Worm (Caenorhabditis elegans) whole organism, young adult: ENCODE measurements around the gene icl-1.

Experiments
- B0336.3 ChIP-seq: fragments of 200-800 bp; sonication (Bioruptor generic); IDR thresholded peaks from 2 replicates; pipeline ENCODE4 v1.3.6; 2022; ENCODE audit warnings: missing genetic modification characterization, missing compliant biosample characterization
- C06A6.2 ChIP-seq: fragments of 200-800 bp; sonication (Bioruptor generic); conservative IDR thresholded peaks from 2 replicates; pipeline ENCODE4 v1.3.6; 2022; ENCODE audit warnings: missing genetic modification characterization, missing compliant biosample characterization
- D2030.7 ChIP-seq: fragments of 200-800 bp; sonication (Bioruptor generic); IDR thresholded peaks from 2 replicates; pipeline ENCODE4 v1.3.6; 2022; ENCODE audit warnings: missing genetic modification reagents, missing genetic modification characterization, missing compliant biosample characterization
- F23B12.7 ChIP-seq: sonication (generic microtip); optimal IDR thresholded peaks from 2 replicates; lab custom pipeline; 2017; ENCODE audit warnings: missing genetic modification characterization, mild to moderate bottlenecking, missing compliant biosample characterization, antibody characterized with exemption, moderate library complexity; ENCODE audit not compliant: insufficient read depth
- F33H1.4 ChIP-seq: fragments of 200-800 bp; sonication (Bioruptor generic); IDR thresholded peaks from 2 replicates; pipeline ENCODE4 v1.3.6; 2022; ENCODE audit warnings: missing genetic modification reagents, missing genetic modification characterization, missing compliant biosample characterization
- F57C9.4 ChIP-seq: sonication (generic microtip); optimal IDR thresholded peaks from 2 replicates; lab custom pipeline; 2017; ENCODE audit warnings: mild to moderate bottlenecking, missing genetic modification characterization, missing compliant biosample characterization
- K12H6.12 ChIP-seq: fragments of 200-800 bp; sonication (Bioruptor generic); optimal IDR thresholded peaks from 2 replicates; lab custom pipeline; 2018; ENCODE audit warnings: mild to moderate bottlenecking, missing genetic modification characterization, missing compliant biosample characterization
- T07F8.4 ChIP-seq: sonication (generic microtip); optimal IDR thresholded peaks from 2 replicates; lab custom pipeline; 2016; ENCODE audit warnings: mild to moderate bottlenecking, missing genetic modification characterization, moderate library complexity, missing compliant biosample characterization
- Y53G8AR.9 ChIP-seq: fragments of 200-800 bp; sonication (Bioruptor generic); conservative IDR thresholded peaks from 2 replicates; pipeline ENCODE4 v1.3.6; 2022; ENCODE audit warnings: missing genetic modification reagents, missing genetic modification characterization, missing compliant biosample characterization
- Y56A3A.18 ChIP-seq: fragments of 200-800 bp; sonication (Bioruptor generic); IDR thresholded peaks from 2 replicates; pipeline ENCODE4 v1.3.6; 2022; ENCODE audit warnings: missing genetic modification reagents, missing genetic modification characterization, missing compliant biosample characterization
- akir-1 ChIP-seq: fragments of 200-800 bp; sonication (Bioruptor generic); optimal IDR thresholded peaks from 2 replicates; lab custom pipeline; 2018; ENCODE audit warnings: mild to moderate bottlenecking, missing genetic modification characterization, moderate library complexity, missing compliant biosample characterization
- atf-7 ChIP-seq: sonication (generic microtip); optimal IDR thresholded peaks from 2 replicates; lab custom pipeline; 2017; ENCODE audit warnings: mild to moderate bottlenecking, missing genetic modification characterization, missing compliant biosample characterization
- cebp-1 ChIP-seq, 2 experiments: fragments of 200-800 bp in 1 of 2; sonication (Bioruptor generic) in 1 of 2; sonication (generic microtip) in 1 of 2; IDR thresholded peaks in 1 of 2; optimal IDR thresholded peaks in 1 of 2; 2 replicates each; pipeline versions ENCODE4 v1.3.6 to Lab custom; 2017 to 2022; ENCODE audit warnings: missing compliant biosample characterization in 2 of 2, missing genetic modification characterization in 2 of 2, mild to moderate bottlenecking in 1 of 2, missing genetic modification reagents in 1 of 2, moderate library complexity in 1 of 2
- ceh-79 ChIP-seq: sonication (generic microtip); optimal IDR thresholded peaks from 2 replicates; lab custom pipeline; 2017; ENCODE audit warnings: mild to moderate bottlenecking, missing genetic modification characterization, missing compliant biosample characterization
- chd-7 ChIP-seq: sonication (generic microtip); optimal IDR thresholded peaks from 2 replicates; lab custom pipeline; 2016; ENCODE audit warnings: mild to moderate bottlenecking, missing genetic modification characterization, moderate library complexity, missing compliant biosample characterization
- dpff-1 ChIP-seq: sonication (generic microtip); optimal IDR thresholded peaks from 2 replicates; lab custom pipeline; 2017; ENCODE audit warnings: mild to moderate bottlenecking, missing genetic modification characterization, missing compliant biosample characterization
- ets-4 ChIP-seq: fragments of 200-800 bp; sonication (Bioruptor generic); optimal IDR thresholded peaks from 2 replicates; lab custom pipeline; 2018; ENCODE audit warnings: mild to moderate bottlenecking, missing genetic modification characterization, missing compliant biosample characterization
- gei-17 ChIP-seq: fragments of 200-800 bp; sonication (Bioruptor generic); optimal IDR thresholded peaks from 2 replicates; lab custom pipeline; 2018; ENCODE audit warnings: mild to moderate bottlenecking, missing genetic modification characterization, missing compliant biosample characterization
- him-1 ChIP-seq: sonication (generic microtip); optimal IDR thresholded peaks from 2 replicates; lab custom pipeline; 2016; ENCODE audit warnings: missing genotype, missing genetic modification reagents, missing genetic modification characterization, missing compliant biosample characterization
- hrde-1 ChIP-seq: sonication (generic microtip); optimal IDR thresholded peaks from 2 replicates; lab custom pipeline; 2016; ENCODE audit warnings: missing genetic modification characterization, mild to moderate bottlenecking, missing compliant biosample characterization, moderate library complexity, missing genotype, missing genetic modification reagents, borderline replicate concordance
- hsf-1 ChIP-seq: fragments of 200-800 bp; sonication (Bioruptor generic); IDR thresholded peaks from 2 replicates; pipeline ENCODE4 v1.3.6; 2022; ENCODE audit warnings: missing genetic modification reagents, missing genetic modification characterization, missing compliant biosample characterization
- let-526 ChIP-seq: fragments of 200-800 bp; sonication (Bioruptor generic); IDR thresholded peaks from 2 replicates; pipeline ENCODE4 v1.3.6; 2022; ENCODE audit warnings: missing genetic modification reagents, missing genetic modification characterization, missing compliant biosample characterization
- lin-26 ChIP-seq: fragments of 200-800 bp; sonication (Bioruptor generic); IDR thresholded peaks from 2 replicates; pipeline ENCODE4 v1.3.6; 2022; ENCODE audit warnings: missing genetic modification reagents, missing genetic modification characterization, missing compliant biosample characterization
- lin-35 ChIP-seq, 3 experiments: fragments of 150-350 bp in 2 of 3; sonication (generic microtip) in 1 of 3; optimal IDR thresholded peaks; 2 replicates each; lab custom pipeline; 2014 to 2018; ENCODE audit warnings: missing biosample characterization in 3 of 3, missing genetic modification characterization in 3 of 3, missing genetic modification reagents in 3 of 3
- lin-54 ChIP-seq: fragments of 200-800 bp; sonication (Bioruptor generic); optimal IDR thresholded peaks from 2 replicates; lab custom pipeline; 2018; ENCODE audit warnings: mild to moderate bottlenecking, missing genetic modification characterization, missing compliant biosample characterization
- lir-1 ChIP-seq: fragments of 200-800 bp; sonication (Bioruptor generic); conservative IDR thresholded peaks from 2 replicates; pipeline ENCODE4 v1.3.6; 2022; ENCODE audit warnings: missing genetic modification reagents, missing genetic modification characterization, missing compliant biosample characterization
- lsl-1 ChIP-seq: fragments of 200-800 bp; sonication (Bioruptor generic); optimal IDR thresholded peaks from 2 replicates; lab custom pipeline; 2018; ENCODE audit warnings: mild to moderate bottlenecking, missing genetic modification characterization, moderate library complexity, missing compliant biosample characterization
- madf-10 ChIP-seq: sonication (generic microtip); optimal IDR thresholded peaks from 2 replicates; lab custom pipeline; 2016; ENCODE audit warnings: mild to moderate bottlenecking, missing genetic modification characterization, missing compliant biosample characterization
- madf-3 ChIP-seq: fragments of 200-800 bp; sonication (Bioruptor generic); IDR thresholded peaks from 2 replicates; pipeline ENCODE4 v1.3.6; 2022; ENCODE audit warnings: missing genetic modification reagents, missing genetic modification characterization, missing compliant biosample characterization
- madf-6 ChIP-seq: fragments of 200-800 bp; sonication (Bioruptor generic); IDR thresholded peaks from 2 replicates; pipeline ENCODE4 v1.3.6; 2022; ENCODE audit warnings: missing genetic modification reagents, missing genetic modification characterization, missing compliant biosample characterization
- madf-8 ChIP-seq: fragments of 200-800 bp; sonication (Bioruptor generic); conservative IDR thresholded peaks from 2 replicates; pipeline ENCODE4 v1.3.6; 2022; ENCODE audit warnings: missing genetic modification reagents, missing genetic modification characterization, missing compliant biosample characterization
- mel-28 ChIP-seq: sonication (generic microtip); optimal IDR thresholded peaks from 2 replicates; lab custom pipeline; 2016; ENCODE audit warnings: borderline replicate concordance, mild to moderate bottlenecking, missing genetic modification characterization, missing compliant biosample characterization
- nfyb-1 ChIP-seq: fragments of 200-800 bp; sonication (Bioruptor generic); IDR thresholded peaks from 2 replicates; pipeline ENCODE4 v1.3.6; 2022; ENCODE audit warnings: missing genetic modification reagents, missing genetic modification characterization, missing compliant biosample characterization
- nhr-80 ChIP-seq: sonication (generic microtip); optimal IDR thresholded peaks from 2 replicates; lab custom pipeline; 2016; ENCODE audit warnings: missing genetic modification characterization, missing compliant biosample characterization
- nhr-90 ChIP-seq: sonication (generic microtip); optimal IDR thresholded peaks from 2 replicates; lab custom pipeline; 2016; ENCODE audit warnings: missing genotype, mild to moderate bottlenecking, missing genetic modification characterization, missing compliant biosample characterization
- pha-4 ChIP-seq: fragments of 150-350 bp; sonication (generic microtip); optimal IDR thresholded peaks from 2 replicates; lab custom pipeline; 2014; ENCODE audit warnings: missing biosample characterization, missing genetic modification reagents, missing genetic modification characterization
- rec-8 ChIP-seq, 2 experiments: sonication (generic microtip); optimal IDR thresholded peaks; 2 replicates each; lab custom pipeline; 2016; ENCODE audit warnings: mild to moderate bottlenecking in 2 of 2, missing genetic modification characterization in 2 of 2, missing genetic modification reagents in 2 of 2, missing genotype in 2 of 2, missing biosample characterization in 1 of 2, missing compliant biosample characterization in 1 of 2, moderate library complexity in 1 of 2
- rpc-1 ChIP-seq, 2 experiments: fragments of 150-350 bp in 1 of 2; sonication (generic microtip) in 1 of 2; optimal IDR thresholded peaks; 2 replicates each; lab custom pipeline; 2014 to 2018; ENCODE audit warnings: missing biosample characterization in 1 of 2, missing genetic modification characterization in 1 of 2, missing genetic modification reagents in 1 of 2, missing genotype in 1 of 2
- sea-2 ChIP-seq: fragments of 200-800 bp; sonication (Bioruptor generic); IDR thresholded peaks from 2 replicates; pipeline ENCODE4 v1.3.6; 2022; ENCODE audit warnings: missing genetic modification characterization, missing compliant biosample characterization
- somi-1 ChIP-seq: fragments of 200-800 bp; sonication (Bioruptor generic); optimal IDR thresholded peaks from 2 replicates; lab custom pipeline; 2018; ENCODE audit warnings: mild to moderate bottlenecking, missing genetic modification characterization, missing compliant biosample characterization
- tbp1 ChIP-seq: fragments of 200-800 bp; sonication (Bioruptor generic); optimal IDR thresholded peaks from 2 replicates; lab custom pipeline; 2018; ENCODE audit warnings: mild to moderate bottlenecking, missing genetic modification characterization, missing compliant biosample characterization
- tbx-9 ChIP-seq: sonication (generic microtip); optimal IDR thresholded peaks from 2 replicates; lab custom pipeline; 2016; ENCODE audit warnings: borderline replicate concordance, missing genetic modification characterization, inconsistent platforms, missing compliant biosample characterization
- tlf-1 ChIP-seq: fragments of 200-800 bp; sonication (Bioruptor generic); optimal IDR thresholded peaks from 2 replicates; lab custom pipeline; 2018; ENCODE audit warnings: mild to moderate bottlenecking, missing genetic modification characterization, missing compliant biosample characterization
- xnd-1 ChIP-seq: sonication (generic microtip); optimal IDR thresholded peaks from 2 replicates; lab custom pipeline; 2016; ENCODE audit warnings: missing genotype, missing genetic modification reagents, missing genetic modification characterization, missing compliant biosample characterization
- ztf-25 ChIP-seq: fragments of 200-800 bp; sonication (Bioruptor generic); IDR thresholded peaks from 2 replicates; pipeline ENCODE4 v1.3.6; 2022; ENCODE audit warnings: missing genetic modification reagents, missing genetic modification characterization, missing compliant biosample characterization
- ztf-26 ChIP-seq: sonication (generic microtip); optimal IDR thresholded peaks from 2 replicates; lab custom pipeline; 2017; ENCODE audit warnings: missing genetic modification characterization, missing compliant biosample characterization
- ztf-28 ChIP-seq: fragments of 200-800 bp; sonication (Bioruptor generic); IDR thresholded peaks from 2 replicates; pipeline ENCODE4 v1.3.6; 2022; ENCODE audit warnings: missing genetic modification reagents, missing genetic modification characterization, missing compliant biosample characterization

Gene icl-1

DNA sequence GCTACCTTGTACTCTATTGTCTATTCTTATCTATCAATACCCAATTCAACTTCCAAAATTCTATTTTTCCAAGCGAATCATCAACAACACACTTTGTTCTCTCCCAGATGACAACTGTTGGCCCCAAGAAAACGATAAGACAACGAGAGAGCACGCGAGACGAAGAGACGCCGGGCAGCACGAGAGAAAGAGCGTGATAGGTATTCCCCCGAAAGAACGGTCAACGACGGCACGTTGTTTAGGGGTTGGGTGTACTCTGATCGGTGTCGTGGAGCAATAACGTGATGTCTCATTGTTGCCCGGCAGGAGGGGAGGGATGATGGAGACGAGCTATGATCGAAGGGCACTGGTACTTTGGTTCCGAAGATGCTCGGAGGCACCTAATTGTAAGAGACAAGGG lies 3.5 kb upstream of the icl-1 start (continued):
- TF ChIP-seq D2030.7 (no peak), dpff-1 (tag; lab: Kevin White, UChicago) (no peak), mel-28 (tag; lab: Kevin White, UChicago) (no peak), madf-3 (GFP tag; lab: Robert Waterston, UW) (peak; percentile 64; the same call in 1 of the 2 replicates), rpc-1 (optimal IDR thresholded peaks at IDR 0.05; lab: Kevin White, UChicago) (no peak), rpc-1 (tag; optimal IDR thresholded peaks at IDR 0.05; lab: Kevin White, UChicago) (no peak), tbp1 (GFP tag; lab: Kevin White, UChicago) (peak; percentile 63), hsf-1 (GFP tag; lab: Robert Waterston, UW) (no peak), cebp-1 (GFP tag; IDR thresholded peaks at IDR 0.05; lab: Robert Waterston, UW) (peak; percentile 33; the same call in 1 of the 2 replicates), cebp-1 (tag; optimal IDR thresholded peaks at IDR 0.05; lab: Kevin White, UChicago) (peak; percentile 89), ztf-26 (tag; lab: Kevin White, UChicago) (peak; percentile 83), nhr-90 (tag; lab: Kevin White, UChicago) (peak; percentile 79), F33H1.4 (GFP tag; lab: Robert Waterston, UW) (no peak), madf-10 (peak; percentile 79), B0336.3 (GFP tag; lab: Robert Waterston, UW) (peak; percentile 96), Y53G8AR.9 (peak; percentile 75; the same call in 1 of the 2 replicates), tlf-1 (GFP tag; lab: Kevin White, UChicago) (peak; percentile 84), K12H6.12 (peak; percentile 71), ztf-25 (no peak), ceh-79 (no peak), lin-54 (GFP tag; lab: Kevin White, UChicago) (peak; percentile 61), ztf-28 (no peak), xnd-1 (tag; lab: Kevin White, UChicago) (no peak), lir-1 (peak; percentile 73), rec-8 (tag; optimal IDR thresholded peaks at IDR 0.05; lab: Kevin White, UChicago) (no peak), akir-1 (GFP tag; lab: Kevin White, UChicago) (no peak), F23B12.7 (tag; lab: Kevin White, UChicago) (no peak), him-1 (tag; lab: Kevin White, UChicago) (no peak), chd-7 (tag; lab: Kevin White, UChicago) (peak; percentile 93), madf-6 (GFP tag; lab: Robert Waterston, UW) (0 out of 2 replicates have a peak, but pooled peaks have one; percentile 31), somi-1 (GFP tag; lab: Kevin White, UChicago) (peak; percentile 89), atf-7 (tag; lab: Kevin White, UChicago) (peak; percentile 93), pha-4 (peak; percentile 93), ets-4 (GFP tag; lab: Kevin White, UChicago) (peak; percentile 84), nfyb-1 (GFP tag; lab: Robert Waterston, UW) (peak; percentile 89), hrde-1 (tag; lab: Kevin White, UChicago) (no peak), Y56A3A.18 (peak; percentile 46; the same call in 1 of the 2 replicates), lin-35 (GFP tag; optimal IDR thresholded peaks at IDR 0.05; lab: Kevin White, UChicago) (peak in 1 of 3 experiments; percentile 29), lsl-1 (GFP tag; lab: Kevin White, UChicago) (no peak), madf-8 (GFP tag; lab: Robert Waterston, UW) (no peak), gei-17 (GFP tag; lab: Kevin White, UChicago) (peak; percentile 55), tbx-9 (tag; lab: Kevin White, UChicago) (no peak), F57C9.4 (tag; lab: Kevin White, UChicago) (no peak), nhr-80 (peak; percentile 97), let-526 (peak; percentile 96), lin-26 (GFP tag; lab: Robert Waterston, UW) (peak; percentile 73), C06A6.2 (GFP tag; lab: Robert Waterston, UW) (peak; percentile 84), T07F8.4 (tag; lab: Kevin White, UChicago) (no peak), sea-2 (0 out of 2 replicates have a peak, but pooled peaks have one; percentile 11)
